Worm (Caenorhabditis elegans) whole organism, midembryonic: ENCODE data around the gene Y38F1A.8.

ENCODE experiments used
- T22C8.4 ChIP-seq: fragments of 200-800 bp; sonication (Bioruptor generic); IDR thresholded peaks from 2 replicates; pipeline ENCODE4 v1.3.6; 2022; ENCODE audit warnings: missing genetic modification characterization, missing compliant biosample characterization
- cog-1 ChIP-seq: sonication (generic microtip); optimal IDR thresholded peaks from 2 replicates; lab custom pipeline; 2016; ENCODE audit warnings: missing genetic modification characterization, missing compliant biosample characterization
- flt-1 ChIP-seq: fragments of 200-800 bp; sonication (Bioruptor generic); IDR thresholded peaks from 2 replicates; pipeline ENCODE4 v1.3.6; 2022; ENCODE audit warnings: missing genetic modification characterization, missing compliant biosample characterization
- klf-2 ChIP-seq: fragments of 200-800 bp; sonication (Bioruptor generic); conservative IDR thresholded peaks from 2 replicates; pipeline ENCODE4 v1.3.6; 2022; ENCODE audit warnings: missing genetic modification reagents, missing genetic modification characterization, missing compliant biosample characterization
- med-1 ChIP-seq: sonication (generic microtip); optimal IDR thresholded peaks from 2 replicates; lab custom pipeline; 2017; ENCODE audit warnings: missing genetic modification characterization, mild to moderate bottlenecking, missing compliant biosample characterization, antibody characterized with exemption, missing genetic modification reagents; ENCODE audit not compliant: insufficient read depth
- ref-1 ChIP-seq: fragments of 200-800 bp; sonication (Bioruptor generic); conservative IDR thresholded peaks from 2 replicates; pipeline ENCODE4 v1.3.6; 2022; ENCODE audit warnings: missing genetic modification reagents, missing genetic modification characterization, missing compliant biosample characterization
- tab-1 ChIP-seq: fragments of 200-800 bp; sonication (Bioruptor generic); IDR thresholded peaks from 2 replicates; pipeline ENCODE4 v1.3.6; 2022; ENCODE audit warnings: missing genetic modification characterization, missing compliant biosample characterization
- ztf-23 ChIP-seq: fragments of 200-800 bp; sonication (Bioruptor generic); IDR thresholded peaks from 2 replicates; pipeline ENCODE4 v1.3.6; 2022; ENCODE audit warnings: missing genetic modification reagents, missing genetic modification characterization, missing compliant biosample characterization
- ztf-29 ChIP-seq: fragments of 200-800 bp; sonication (Bioruptor generic); IDR thresholded peaks from 2 replicates; pipeline ENCODE4 v1.3.6; 2022; ENCODE audit warnings: missing genetic modification reagents, missing genetic modification characterization, missing compliant biosample characterization

Gene Y38F1A.8

ce11 chrII:12996249-12996648 is 4.4 kb downstream of the Y38F1A.8 start, which contains the start of gene hphd-1:
TSS of gene hphd-1 (minus strand) at chrII:12996571.
- TF ChIP-seq ztf-29 (GFP tag; lab: Robert Waterston, UW) (no peak), ztf-23 (GFP tag; lab: Robert Waterston, UW) (no peak), flt-1 (GFP tag; lab: Robert Waterston, UW) (no peak), tab-1 (no peak)

ce11 chrII:12995322-12995721 is 5.3 kb downstream of the Y38F1A.8 start:
- no peak for TF ChIP-seq T22C8.4 (GFP tag; lab: Robert Waterston, UW)

ce11 chrII:12994009-12994788 is 6.5 kb downstream of the Y38F1A.8 start:
- no peak for TF ChIP-seq ztf-29 (GFP tag; lab: Robert Waterston, UW)
- TF ChIP-seq ztf-23 (GFP tag; lab: Robert Waterston, UW): no peak
- no peak for TF ChIP-seq tab-1
- no peak for TF ChIP-seq ref-1 (GFP tag; lab: Robert Waterston, UW)
- TF ChIP-seq T22C8.4 (GFP tag; lab: Robert Waterston, UW): no peak
- no peak for TF ChIP-seq flt-1 (GFP tag; lab: Robert Waterston, UW)
- no peak for TF ChIP-seq cog-1 (tag; lab: Kevin White, UChicago)
- TF ChIP-seq klf-2 (GFP tag; lab: Robert Waterston, UW): no peak
- TF ChIP-seq med-1 (GFP tag; lab: Kevin White, UChicago): no peak

ce11 chrII:12992980-12993379 is 7.7 kb downstream of the Y38F1A.8 start:
- no peak for TF ChIP-seq ztf-23 (GFP tag; lab: Robert Waterston, UW)
- TF ChIP-seq ref-1 (GFP tag; lab: Robert Waterston, UW): no peak
- no peak for TF ChIP-seq med-1 (GFP tag; lab: Kevin White, UChicago)
- no peak for TF ChIP-seq cog-1 (tag; lab: Kevin White, UChicago)
- no peak for TF ChIP-seq flt-1 (GFP tag; lab: Robert Waterston, UW)
- TF ChIP-seq klf-2 (GFP tag; lab: Robert Waterston, UW): no peak
- TF ChIP-seq tab-1: no peak
- TF ChIP-seq ztf-29 (GFP tag; lab: Robert Waterston, UW): no peak

- TF ChIP-seq tab-1: no peak
- no peak for TF ChIP-seq ref-1 (GFP tag; lab: Robert Waterston, UW)
- TF ChIP-seq T22C8.4 (GFP tag; lab: Robert Waterston, UW): no peak
- TF ChIP-seq cog-1 (tag; lab: Kevin White, UChicago): no peak
- no peak for TF ChIP-seq med-1 (GFP tag; lab: Kevin White, UChicago)
- TF ChIP-seq flt-1 (GFP tag; lab: Robert Waterston, UW): no peak
- no peak for TF ChIP-seq ztf-23 (GFP tag; lab: Robert Waterston, UW)
- no peak for TF ChIP-seq ztf-29 (GFP tag; lab: Robert Waterston, UW)
- TF ChIP-seq klf-2 (GFP tag; lab: Robert Waterston, UW): no peak
These were observed 8.5 kb downstream of the Y38F1A.8 start for ce11 chrII:12992193-12992592.

- TF ChIP-seq ref-1 (GFP tag; lab: Robert Waterston, UW) (no peak), ztf-23 (GFP tag; lab: Robert Waterston, UW) (no peak), flt-1 (GFP tag; lab: Robert Waterston, UW) (no peak), cog-1 (tag; lab: Kevin White, UChicago) (no peak), ztf-29 (GFP tag; lab: Robert Waterston, UW) (no peak), T22C8.4 (GFP tag; lab: Robert Waterston, UW) (no peak), tab-1 (no peak), klf-2 (GFP tag; lab: Robert Waterston, UW) (no peak), med-1 (GFP tag; lab: Kevin White, UChicago) (no peak)
These were observed 9.1 kb downstream of the Y38F1A.8 start for ce11 chrII:12991594-12991993.

ce11 chrII:12990964-12991593 is 9.6 kb downstream of the Y38F1A.8 start:
- TF ChIP-seq klf-2 (GFP tag; lab: Robert Waterston, UW): no peak
- TF ChIP-seq T22C8.4 (GFP tag; lab: Robert Waterston, UW): no peak
- no peak for TF ChIP-seq flt-1 (GFP tag; lab: Robert Waterston, UW)
- no peak; the same call in 1 of the 2 replicates for TF ChIP-seq ztf-29 (GFP tag; lab: Robert Waterston, UW)

- TF ChIP-seq T22C8.4 (GFP tag; lab: Robert Waterston, UW) (no peak), med-1 (GFP tag; lab: Kevin White, UChicago) (no peak), ref-1 (GFP tag; lab: Robert Waterston, UW) (no peak), tab-1 (no peak), klf-2 (GFP tag; lab: Robert Waterston, UW) (no peak), ztf-29 (GFP tag; lab: Robert Waterston, UW) (no peak), cog-1 (tag; lab: Kevin White, UChicago) (no peak), ztf-23 (GFP tag; lab: Robert Waterston, UW) (no peak), flt-1 (GFP tag; lab: Robert Waterston, UW) (no peak)
These were observed 10.5 kb downstream of the Y38F1A.8 start for ce11 chrII:12990191-12990590.

- TF ChIP-seq ztf-23 (GFP tag; lab: Robert Waterston, UW): 0 out of 2 replicates have a peak, but pooled peaks have one; percentile 18
- no peak for TF ChIP-seq ref-1 (GFP tag; lab: Robert Waterston, UW)
These were observed 12.9 kb downstream of the Y38F1A.8 start for ce11 chrII:12987799-12988198.
